Fruit fly (Drosophila melanogaster): Measurements from ENCODE around the gene CG8281.

DNA sequence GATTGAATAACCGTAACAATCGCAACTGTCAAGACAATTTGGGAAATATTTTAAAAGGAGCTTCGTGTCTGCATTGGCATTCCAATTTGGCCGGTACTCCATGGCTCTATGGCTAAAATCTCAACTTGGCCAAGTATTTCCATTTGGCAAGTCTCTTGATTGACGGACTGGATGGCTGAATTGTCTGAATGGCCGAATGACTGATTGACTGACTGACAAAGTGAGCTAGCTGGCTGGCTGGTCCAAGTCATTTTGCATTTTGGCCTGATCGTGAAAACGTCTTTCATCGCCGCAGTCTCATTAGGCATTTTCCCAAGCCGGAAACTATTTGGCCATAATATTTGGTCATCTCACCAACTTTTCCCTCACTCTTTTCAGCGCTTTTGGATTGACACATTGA lies 37.8 kb upstream of the CG8281 start:
- no peak for TF ChIP-seq CTCF (optimal IDR thresholded peaks at IDR 0.05)
- no peak for TF ChIP-seq CG8478 (optimal IDR thresholded peaks at IDR 0.05)
